Worm (Caenorhabditis elegans): ENCODE results near the gene dcap-2.

ce11 chrIV:13549350-13549749 is 27.7 kb upstream of the dcap-2 start:
- TF ChIP-seq tab-1 (GFP tag; IDR thresholded peaks at IDR 0.05): no peak
- no peak for TF ChIP-seq cog-1 (tag; optimal IDR thresholded peaks at IDR 0.05)

Measured in whole organism, midembryonic.